Worm (Caenorhabditis elegans): ENCODE measurements around the gene srh-279.

The srh-279 gene

ce11 chrV:16233624-16234023 is 41.4 kb downstream of the srh-279 start, which contains the start of gene clec-233:
clec-233 (plus strand) TSS chrV:16233924.
- TF ChIP-seq W03F9.2 (tag; optimal IDR thresholded peaks at IDR 0.05) (no peak), him-1 (tag; optimal IDR thresholded peaks at IDR 0.05) (no peak), dao-5 (tag; optimal IDR thresholded peaks at IDR 0.05) (no peak)

- TF ChIP-seq W03F9.2 (tag; optimal IDR thresholded peaks at IDR 0.05) (no peak), him-1 (tag; optimal IDR thresholded peaks at IDR 0.05) (no peak), dao-5 (tag; optimal IDR thresholded peaks at IDR 0.05) (no peak)
These were observed 42.9 kb downstream of the srh-279 start, which contains the start of gene F21H7.3 for ce11 chrV:16235135-16235534. F21H7.3 (minus strand) TSS chrV:16235235.

- TF ChIP-seq dao-5 (tag; optimal IDR thresholded peaks at IDR 0.05) (no peak), him-1 (tag; optimal IDR thresholded peaks at IDR 0.05) (no peak), W03F9.2 (tag; optimal IDR thresholded peaks at IDR 0.05) (no peak)
These were observed 43.4 kb downstream of the srh-279 start, which contains the start of gene srh-98 for ce11 chrV:16235647-16236046. srh-98 (minus strand) TSS chrV:16235747.

- no peak for TF ChIP-seq W03F9.2 (tag; optimal IDR thresholded peaks at IDR 0.05)
- no peak for TF ChIP-seq dao-5 (tag; optimal IDR thresholded peaks at IDR 0.05)
- TF ChIP-seq him-1 (tag; optimal IDR thresholded peaks at IDR 0.05): no peak
These were observed 45.0 kb downstream of the srh-279 start, which contains the start of gene F21H7.5 for ce11 chrV:16237223-16237622. F21H7.5 (plus strand) TSS chrV:16237523.

- TF ChIP-seq him-1 (tag; optimal IDR thresholded peaks at IDR 0.05) (no peak), W03F9.2 (tag; optimal IDR thresholded peaks at IDR 0.05) (no peak), dao-5 (tag; optimal IDR thresholded peaks at IDR 0.05) (no peak)
These were observed 51.9 kb downstream of the srh-279 start, which contains the start of gene srh-104 for ce11 chrV:16244078-16244477. srh-104 (minus strand) TSS chrV:16244178.
